Fruit fly (Drosophila melanogaster) whole organism, embryonic: ENCODE results near the gene CG12659.

Source experiments
- ATbp ChIP-seq: fragments of 200-800 bp; sonication (Bioruptor generic); optimal IDR thresholded peaks from 2 replicates; lab custom pipeline; 2017; ENCODE audit warnings: missing biosample characterization, mild to moderate bottlenecking, missing genetic modification characterization, missing genetic modification reagents
- Atf3 ChIP-seq: fragments of 200-800 bp; sonication (Bioruptor generic); optimal IDR thresholded peaks from 3 replicates; lab custom pipeline; 2016; ENCODE audit warnings: missing biosample characterization, missing genetic modification characterization
- B-H1 ChIP-seq: fragments of 200-800 bp; sonication (Bioruptor generic); IDR thresholded peaks from 3 replicates; pipeline ENCODE4 v1.3.6; 2022; ENCODE audit warnings: missing biosample characterization, missing genetic modification characterization
- Bdp1 ChIP-seq: fragments of 200-800 bp; sonication (Bioruptor generic); optimal IDR thresholded peaks from 3 replicates; lab custom pipeline; 2016; ENCODE audit warnings: missing biosample characterization, missing genetic modification characterization
- C15 ChIP-seq: fragments of 200-800 bp; sonication (Bioruptor generic); IDR thresholded peaks from 3 replicates; pipeline ENCODE4 v1.3.6; 2022; ENCODE audit warnings: missing biosample characterization, missing genetic modification characterization
- CG10979 ChIP-seq: fragments of 200-800 bp; sonication (Bioruptor generic); optimal IDR thresholded peaks from 2 replicates; lab custom pipeline; 2018; ENCODE audit warnings: missing biosample characterization, mild to moderate bottlenecking, missing genetic modification characterization, moderate library complexity
- CG11093 ChIP-seq: fragments of 200-800 bp; sonication (Bioruptor generic); IDR thresholded peaks from 3 replicates; pipeline ENCODE4 v1.3.6; 2022; ENCODE audit warnings: missing biosample characterization, missing genetic modification characterization
- CG12104 ChIP-seq: fragments of 200-800 bp; sonication (Bioruptor generic); optimal IDR thresholded peaks from 3 replicates; lab custom pipeline; 2016; ENCODE audit warnings: missing biosample characterization, missing genetic modification characterization
- CG12155 ChIP-seq: fragments of 200-800 bp; sonication (Bioruptor generic); optimal IDR thresholded peaks from 3 replicates; lab custom pipeline; 2016; ENCODE audit warnings: missing biosample characterization, missing genetic modification characterization
- CG12299 ChIP-seq: fragments of 200-800 bp; sonication (Bioruptor generic); optimal IDR thresholded peaks from 2 replicates; lab custom pipeline; 2018; ENCODE audit warnings: missing biosample characterization, mild to moderate bottlenecking, missing genetic modification characterization
- CG13296 ChIP-seq: fragments of 200-800 bp; sonication (Bioruptor generic); optimal IDR thresholded peaks from 3 replicates; lab custom pipeline; 2018; ENCODE audit warnings: missing biosample characterization, mild to moderate bottlenecking, missing genetic modification characterization
- CG14441 ChIP-seq: fragments of 200-800 bp; sonication (Bioruptor generic); IDR thresholded peaks from 2 replicates; pipeline ENCODE4 v1.3.6; 2022; ENCODE audit warnings: missing biosample characterization, missing genetic modification characterization
- CG15514 ChIP-seq: fragments of 200-800 bp; sonication (Bioruptor generic); optimal IDR thresholded peaks from 3 replicates; lab custom pipeline; 2017; ENCODE audit warnings: missing biosample characterization, missing genetic modification characterization, mild to moderate bottlenecking, moderate library complexity, missing genetic modification reagents
- CG17802 ChIP-seq: fragments of 200-800 bp; sonication (Bioruptor generic); optimal IDR thresholded peaks from 2 replicates; lab custom pipeline; 2018; ENCODE audit warnings: missing biosample characterization, mild to moderate bottlenecking, missing genetic modification characterization, moderate library complexity
- CG3065 ChIP-seq: fragments of 200-800 bp; sonication (Bioruptor generic); optimal IDR thresholded peaks from 2 replicates; lab custom pipeline; 2016; ENCODE audit warnings: missing biosample characterization, missing genetic modification characterization
- CG4404 ChIP-seq: fragments of 200-800 bp; sonication (Bioruptor generic); IDR thresholded peaks from 2 replicates; pipeline ENCODE4 v1.3.6; 2022; ENCODE audit warnings: missing biosample characterization, missing genetic modification characterization
- CG5245 ChIP-seq: fragments of 200-800 bp; sonication (Bioruptor generic); optimal IDR thresholded peaks from 3 replicates; lab custom pipeline; 2016; ENCODE audit warnings: missing biosample characterization, missing genetic modification characterization
- CG6765 ChIP-seq: fragments of 200-800 bp; sonication (Bioruptor generic); optimal IDR thresholded peaks from 3 replicates; lab custom pipeline; 2017; ENCODE audit warnings: missing biosample characterization, mild to moderate bottlenecking, missing genetic modification characterization
- CG6854 ChIP-seq: fragments of 200-800 bp; sonication (Bioruptor generic); optimal IDR thresholded peaks from 3 replicates; lab custom pipeline; 2017; ENCODE audit warnings: missing biosample characterization, mild to moderate bottlenecking, missing genetic modification characterization
- CG7271 ChIP-seq: fragments of 200-800 bp; sonication (Bioruptor generic); optimal IDR thresholded peaks from 2 replicates; lab custom pipeline; 2018; ENCODE audit warnings: missing biosample characterization, mild to moderate bottlenecking, missing genetic modification characterization, moderate library complexity
- CG7987 ChIP-seq: fragments of 200-800 bp; sonication (Bioruptor generic); optimal IDR thresholded peaks from 2 replicates; lab custom pipeline; 2018; ENCODE audit warnings: missing biosample characterization, mild to moderate bottlenecking, missing genetic modification characterization, moderate library complexity
- CG8359 ChIP-seq: fragments of 200-800 bp; sonication (Bioruptor generic); optimal IDR thresholded peaks from 2 replicates; lab custom pipeline; 2017; ENCODE audit warnings: missing biosample characterization, mild to moderate bottlenecking, missing genetic modification characterization, borderline replicate concordance
- CG9609 ChIP-seq: fragments of 200-800 bp; sonication (Bioruptor generic); optimal IDR thresholded peaks from 3 replicates; lab custom pipeline; 2016; ENCODE audit warnings: missing biosample characterization, missing genetic modification characterization
- Dad ChIP-seq: fragments of 200-800 bp; sonication (Bioruptor generic); optimal IDR thresholded peaks from 3 replicates; lab custom pipeline; 2016; ENCODE audit warnings: missing biosample characterization, missing genetic modification characterization
- Dip2 ChIP-seq: fragments of 200-800 bp; sonication (Bioruptor generic); IDR thresholded peaks from 2 replicates; pipeline ENCODE4 v1.3.6; 2022; ENCODE audit warnings: missing biosample characterization, missing genetic modification characterization
- E2f1 ChIP-seq: fragments of 200-800 bp; sonication (Bioruptor generic); IDR thresholded peaks from 2 replicates; pipeline ENCODE4 v1.3.6; 2022; ENCODE audit warnings: missing biosample characterization, missing genetic modification characterization
- Fer2 ChIP-seq: fragments of 200-800 bp; sonication (Bioruptor generic); optimal IDR thresholded peaks from 2 replicates; lab custom pipeline; 2018; ENCODE audit warnings: missing biosample characterization, mild to moderate bottlenecking, missing genetic modification characterization, moderate library complexity
- Lpt ChIP-seq: fragments of >200 bp; optimal IDR thresholded peaks from 2 replicates; lab custom pipeline; 2018; ENCODE audit warnings: missing biosample characterization, missing genetic modification characterization
- Mad ChIP-seq: fragments of 200-800 bp; sonication (Bioruptor generic); optimal IDR thresholded peaks from 2 replicates; lab custom pipeline; 2016; ENCODE audit warnings: missing biosample characterization, missing genetic modification characterization
- NfI ChIP-seq: fragments of 200-800 bp; sonication (Bioruptor generic); optimal IDR thresholded peaks from 3 replicates; lab custom pipeline; 2018; ENCODE audit warnings: missing biosample characterization, mild to moderate bottlenecking, missing genetic modification characterization, moderate library complexity
- TFAM ChIP-seq: fragments of 200-800 bp; sonication (Bioruptor generic); optimal IDR thresholded peaks from 2 replicates; lab custom pipeline; 2017; ENCODE audit warnings: missing biosample characterization, missing genetic modification characterization, inconsistent platforms
- ase ChIP-seq: fragments of 200-800 bp; sonication (Bioruptor generic); IDR thresholded peaks from 3 replicates; pipeline ENCODE4 v1.3.6; 2022; ENCODE audit warnings: missing biosample characterization, missing genetic modification characterization
- bab2 ChIP-seq: fragments of 200-800 bp; sonication (Bioruptor generic); optimal IDR thresholded peaks from 2 replicates; lab custom pipeline; 2016; ENCODE audit warnings: missing biosample characterization, missing genetic modification characterization
- chif ChIP-seq, 2 experiments: fragments of 200-800 bp; sonication (Bioruptor generic); optimal IDR thresholded peaks; 3 replicates each; lab custom pipeline; 2016; ENCODE audit warnings: missing biosample characterization in 2 of 2, missing genetic modification characterization in 2 of 2
- chinmo ChIP-seq: fragments of 200-800 bp; sonication (Bioruptor generic); IDR thresholded peaks from 4 replicates; pipeline ENCODE4 v1.3.6; 2022; ENCODE audit warnings: missing biosample characterization, missing genetic modification characterization; ENCODE audit not compliant: partially characterized antibody
- dan ChIP-seq: fragments of 200-800 bp; sonication (Bioruptor generic); IDR thresholded peaks from 2 replicates; pipeline ENCODE4 v1.3.6; 2022; ENCODE audit warnings: missing biosample characterization, missing genetic modification characterization
- exex ChIP-seq: fragments of 200-800 bp; sonication (Bioruptor generic); optimal IDR thresholded peaks from 4 replicates; lab custom pipeline; 2018; ENCODE audit warnings: missing biosample characterization, mild to moderate bottlenecking, missing genetic modification characterization, moderate library complexity
- fu2 ChIP-seq: fragments of 200-800 bp; sonication (Bioruptor generic); optimal IDR thresholded peaks from 2 replicates; lab custom pipeline; 2016; ENCODE audit warnings: missing biosample characterization, missing genetic modification characterization
- gcm ChIP-seq: fragments of 200-800 bp; sonication (Bioruptor generic); optimal IDR thresholded peaks from 2 replicates; lab custom pipeline; 2019; ENCODE audit warnings: missing biosample characterization, mild to moderate bottlenecking, missing genetic modification characterization, moderate library complexity
- her ChIP-seq: fragments of 200-800 bp; sonication (Bioruptor generic); optimal IDR thresholded peaks from 2 replicates; lab custom pipeline; 2016; ENCODE audit warnings: missing biosample characterization, missing genetic modification characterization
- hkb ChIP-seq, 2 experiments: fragments of 200-800 bp in 1 of 2; fragments of >200 bp in 1 of 2; sonication (Bioruptor generic) in 1 of 2; IDR thresholded peaks in 1 of 2; optimal IDR thresholded peaks in 1 of 2; 2 replicates each; pipeline versions ENCODE4 v1.3.6 to Lab custom; 2017 to 2022; ENCODE audit warnings: missing biosample characterization in 1 of 2, missing genetic modification characterization in 1 of 2
- kah ChIP-seq: fragments of 200-800 bp; sonication (Bioruptor generic); optimal IDR thresholded peaks from 2 replicates; lab custom pipeline; 2018; ENCODE audit warnings: missing biosample characterization, mild to moderate bottlenecking, missing genetic modification characterization
- mirr ChIP-seq: fragments of 200-800 bp; sonication (Bioruptor generic); optimal IDR thresholded peaks from 3 replicates; lab custom pipeline; 2018; ENCODE audit warnings: missing biosample characterization, mild to moderate bottlenecking, missing genetic modification characterization
- mld ChIP-seq: fragments of 200-800 bp; sonication (Bioruptor generic); IDR thresholded peaks from 3 replicates; pipeline ENCODE4 v1.3.6; 2022; ENCODE audit warnings: missing biosample characterization, missing genetic modification characterization; ENCODE audit not compliant: partially characterized antibody
- phol ChIP-seq: fragments of 200-800 bp; sonication (Bioruptor generic); optimal IDR thresholded peaks from 3 replicates; lab custom pipeline; 2018; ENCODE audit warnings: missing biosample characterization, mild to moderate bottlenecking, missing genetic modification characterization, moderate library complexity
- ro ChIP-seq: fragments of 200-800 bp; sonication (Bioruptor generic); IDR thresholded peaks from 2 replicates; pipeline ENCODE4 v1.3.6; 2022; ENCODE audit warnings: missing biosample characterization, missing genetic modification characterization
- sna ChIP-seq: fragments of 200-800 bp; sonication (Bioruptor generic); IDR thresholded peaks from 2 replicates; pipeline ENCODE4 v1.3.6; 2022; ENCODE audit warnings: missing biosample characterization, missing genetic modification characterization; ENCODE audit not compliant: partially characterized antibody
- stwl ChIP-seq: fragments of 200-800 bp; sonication (Bioruptor generic); optimal IDR thresholded peaks from 3 replicates; lab custom pipeline; 2018; ENCODE audit warnings: missing biosample characterization, mild to moderate bottlenecking, missing genetic modification characterization, moderate library complexity
- twi ChIP-seq: fragments of 200-800 bp; optimal IDR thresholded peaks from 2 replicates; lab custom pipeline; 2019; ENCODE audit warnings: missing biosample characterization, mild to moderate bottlenecking, missing genetic modification characterization, moderate library complexity

CG12659 gene

dm6 chrX:8560087-8560999, 31.2 kb downstream of the CG12659 start, which contains the start of the genes CG12112 and Trf4-1 (continued):
- peak; percentile 29 for TF ChIP-seq gcm
- TF ChIP-seq CG14441: no peak
- no peak for TF ChIP-seq Fer2 (tag; lab: Kevin White, UChicago)
- peak; percentile 4 for TF ChIP-seq Bdp1 (GFP tag; lab: Kevin White, UChicago)
- TF ChIP-seq CG17802: no peak
- TF ChIP-seq B-H1 (GFP tag; lab: Robert Waterston, UW): no peak
- peak; percentile 15 for TF ChIP-seq exex
- no peak for TF ChIP-seq her
- no peak for TF ChIP-seq mld
- TF ChIP-seq twi (tag; lab: Kevin White, UChicago): no peak
- TF ChIP-seq CG6854 (GFP tag; lab: Kevin White, UChicago): no peak
- TF ChIP-seq CG4404 (GFP tag; lab: Robert Waterston, UW): no peak
- TF ChIP-seq ase: no peak
- no peak for TF ChIP-seq Atf3 (GFP tag; lab: Kevin White, UChicago)
- peak; percentile 63 for TF ChIP-seq sna (GFP tag; lab: Robert Waterston, UW)
- no peak for TF ChIP-seq CG7987 (GFP tag; lab: Kevin White, UChicago)
- TF ChIP-seq dan (GFP tag; lab: Robert Waterston, UW): no peak
- TF ChIP-seq TFAM (GFP tag; lab: Kevin White, UChicago): no peak
- TF ChIP-seq Lpt (GFP tag; lab: Kevin White, UChicago): no peak
- TF ChIP-seq CG7271 (tag; lab: Kevin White, UChicago): no peak
- TF ChIP-seq ATbp (GFP tag; lab: Kevin White, UChicago): no peak
- TF ChIP-seq fu2 (GFP tag; lab: Kevin White, UChicago): no peak
- TF ChIP-seq Dip2 (GFP tag; lab: Robert Waterston, UW): no peak
- TF ChIP-seq Mad (GFP tag; lab: Kevin White, UChicago): no peak
- no peak for TF ChIP-seq hkb (optimal IDR thresholded peaks at IDR 0.05; lab: Kevin White, UChicago)
- TF ChIP-seq hkb (GFP tag; IDR thresholded peaks at IDR 0.05; lab: Robert Waterston, UW): no peak
- peak; percentile 48 for TF ChIP-seq phol
- TF ChIP-seq CG12299: no peak
- no peak for TF ChIP-seq CG10979 (tag; lab: Kevin White, UChicago)
- TF ChIP-seq chinmo (GFP tag; lab: Robert Waterston, UW): peak; percentile 65; the same call in 2 of the 4 replicates
- TF ChIP-seq stwl (tag; lab: Kevin White, UChicago): peak; percentile 29
- no peak for TF ChIP-seq CG11093
- TF ChIP-seq C15: no peak
- TF ChIP-seq chif (GFP tag; optimal IDR thresholded peaks at IDR 0.05; lab: Kevin White, UChicago): no peak
- no peak for TF ChIP-seq ro (GFP tag; lab: Robert Waterston, UW)
- TF ChIP-seq CG12104 (GFP tag; lab: Kevin White, UChicago): peak; percentile 11
- no peak for TF ChIP-seq NfI (GFP tag; lab: Kevin White, UChicago)
- no peak for TF ChIP-seq CG5245 (GFP tag; lab: Kevin White, UChicago)
- no peak for TF ChIP-seq CG8359
- no peak for TF ChIP-seq mirr (GFP tag; lab: Kevin White, UChicago)
- no peak for TF ChIP-seq kah (GFP tag; lab: Kevin White, UChicago)
- TF ChIP-seq CG9609 (GFP tag; lab: Kevin White, UChicago): no peak
- peak; percentile 99 for TF ChIP-seq CG15514 (GFP tag; lab: Kevin White, UChicago)
- TF ChIP-seq CG6765 (GFP tag; lab: Kevin White, UChicago): no peak
- no peak for TF ChIP-seq CG3065 (GFP tag; lab: Kevin White, UChicago)
- no peak for TF ChIP-seq CG13296 (GFP tag; lab: Kevin White, UChicago)
- no peak for TF ChIP-seq E2f1 (GFP tag; lab: Robert Waterston, UW)
- TF ChIP-seq bab2: no peak
- no peak for TF ChIP-seq Dad
- TF ChIP-seq CG12155 (GFP tag; lab: Kevin White, UChicago): peak; percentile 55
